Worm (Caenorhabditis elegans) whole organism, mixed stage, embryonic: ENCODE data around the gene wht-5.

Experiments
- M03D4.4 ChIP-seq: sonication (generic microtip); optimal IDR thresholded peaks from 2 replicates; lab custom pipeline; 2017; ENCODE audit warnings: mild to moderate bottlenecking, missing genetic modification characterization, missing compliant biosample characterization
- ceh-83 ChIP-seq: fragments of 200-800 bp; sonication (Bioruptor generic); optimal IDR thresholded peaks from 2 replicates; lab custom pipeline; 2018; ENCODE audit warnings: mild to moderate bottlenecking, missing genetic modification characterization, missing compliant biosample characterization
- elt-3 ChIP-seq: fragments of 150-350 bp; optimal IDR thresholded peaks from 2 replicates; lab custom pipeline; 2014; ENCODE audit warnings: missing biosample characterization, missing genetic modification characterization
- mep-1 ChIP-seq: fragments of 150-350 bp; optimal IDR thresholded peaks from 2 replicates; lab custom pipeline; 2017; ENCODE audit warnings: missing biosample characterization, missing genetic modification reagents, missing genetic modification characterization, inconsistent platforms
- mls-2 ChIP-seq: sonication (generic microtip); optimal IDR thresholded peaks from 2 replicates; lab custom pipeline; 2016; ENCODE audit warnings: mild to moderate bottlenecking, missing genetic modification characterization, moderate library complexity, missing compliant biosample characterization
- unc-39 ChIP-seq: fragments of 150-350 bp; optimal IDR thresholded peaks from 2 replicates; lab custom pipeline; 2014; ENCODE audit warnings: missing biosample characterization, missing genetic modification characterization
- unc-62 ChIP-seq: fragments of 150-350 bp; optimal IDR thresholded peaks from 2 replicates; lab custom pipeline; 2014; ENCODE audit warnings: missing biosample characterization, missing genetic modification reagents, missing genetic modification characterization

ce11 chrIV:12350235-12350634, 12.9 kb downstream of the wht-5 start:
- TF ChIP-seq M03D4.4 (no peak), mep-1 (tag; lab: Kevin White, UChicago) (no peak), mls-2 (no peak), ceh-83 (GFP tag; lab: Kevin White, UChicago) (no peak), elt-3 (tag; lab: Kevin White, UChicago) (no peak), unc-62 (no peak), unc-39 (no peak)
